Fruit fly (Drosophila melanogaster): ENCODE results near the gene CG33509.

Gene CG33509

dm6 chr2L:21051873-21052736 lies 34.2 kb downstream of the CG33509 start, which contains the start of gene CG42238 (continued):
- TF ChIP-seq lmd (GFP tag; IDR thresholded peaks at IDR 0.05) = no peak
- TF ChIP-seq pzg (GFP tag; optimal IDR thresholded peaks at IDR 0.05) = peak; percentile 72
- no peak for TF ChIP-seq dati (GFP tag; IDR thresholded peaks at IDR 0.05)
- peak; percentile 36 for TF ChIP-seq CG17186 (GFP tag; optimal IDR thresholded peaks at IDR 0.05)
- TF ChIP-seq ase (GFP tag; IDR thresholded peaks at IDR 0.05) = no peak
- no peak for TF ChIP-seq Atf6 (GFP tag; IDR thresholded peaks at IDR 0.05)
- no peak for TF ChIP-seq CG7556 (GFP tag; optimal IDR thresholded peaks at IDR 0.05)
- peak; percentile 74 for TF ChIP-seq CG3995 (GFP tag; optimal IDR thresholded peaks at IDR 0.05)
- no peak for TF ChIP-seq CG11456 (GFP tag; IDR thresholded peaks at IDR 0.05)
- no peak for TF ChIP-seq CG43689 (GFP tag; IDR thresholded peaks at IDR 0.05)
- no peak for TF ChIP-seq cas (GFP tag; IDR thresholded peaks at IDR 0.05)
- no peak for TF ChIP-seq jigr1 (GFP tag; IDR thresholded peaks at IDR 0.05)
- TF ChIP-seq CG10959 (GFP tag; IDR thresholded peaks at IDR 0.05) = no peak
- peak; percentile 52 for TF ChIP-seq crol (GFP tag; IDR thresholded peaks at IDR 0.05)
- TF ChIP-seq Dp (GFP tag; optimal IDR thresholded peaks at IDR 0.05) = peak; percentile 66
- peak; percentile 40 for TF ChIP-seq Sin3A (optimal IDR thresholded peaks at IDR 0.05)
- peak; percentile 22; the same call in 1 of the 3 replicates for TF ChIP-seq otp (GFP tag; IDR thresholded peaks at IDR 0.05)
- TF ChIP-seq Dbx (GFP tag; IDR thresholded peaks at IDR 0.05) = 0 out of 3 replicates have a peak, but pooled peaks have one; percentile 26
- TF ChIP-seq knrl (GFP tag; IDR thresholded peaks at IDR 0.05; ENCODE audit: partially characterized antibody) = peak; percentile 31; the same call in 1 of the 3 replicates
- TF ChIP-seq CG6791 (GFP tag; IDR thresholded peaks at IDR 0.05; ENCODE audit: partially characterized antibody) = 0 out of 3 replicates have a peak, but pooled peaks have one; percentile 13
- TF ChIP-seq bowl (GFP tag; IDR thresholded peaks at IDR 0.05) = no peak
- peak; percentile 62; the same call in 2 of the 3 replicates for TF ChIP-seq ci (GFP tag; IDR thresholded peaks at IDR 0.05)
- no peak for TF ChIP-seq wor (GFP tag; IDR thresholded peaks at IDR 0.05)
- peak; percentile 98 for TF ChIP-seq Jarid2 (GFP tag; optimal IDR thresholded peaks at IDR 0.05)
- TF ChIP-seq al (GFP tag; IDR thresholded peaks at IDR 0.05) = no peak
- TF ChIP-seq Ets97D (GFP tag; optimal IDR thresholded peaks at IDR 0.05) = peak; percentile 28
- no peak for TF ChIP-seq CG15073 (GFP tag; optimal IDR thresholded peaks at IDR 0.05)
- 0 out of 2 replicates have a peak, but pooled peaks have one; percentile 39 for TF ChIP-seq ato (GFP tag; IDR thresholded peaks at IDR 0.05; ENCODE audit: partially characterized antibody)
- peak; percentile 29 for TF ChIP-seq CHES-1-like (GFP tag; optimal IDR thresholded peaks at IDR 0.05)
- no peak; the same call in 2 of the 3 replicates for TF ChIP-seq Aef1 (GFP tag; IDR thresholded peaks at IDR 0.05)
- peak; percentile 2 for TF ChIP-seq CG8281 (tag; optimal IDR thresholded peaks at IDR 0.05)
- no peak for TF ChIP-seq CG4820 (GFP tag; optimal IDR thresholded peaks at IDR 0.05)
- peak; percentile 11 for TF ChIP-seq mam (GFP tag; optimal IDR thresholded peaks at IDR 0.05)
- TF ChIP-seq CG3065 (GFP tag; optimal IDR thresholded peaks at IDR 0.05) = no peak
- peak; percentile 42 for TF ChIP-seq CG10543 (GFP tag; optimal IDR thresholded peaks at IDR 0.05)
- no peak for TF ChIP-seq Bdp1 (GFP tag; optimal IDR thresholded peaks at IDR 0.05)
- TF ChIP-seq tll (GFP tag; optimal IDR thresholded peaks at IDR 0.05) = no peak
- no peak for TF ChIP-seq CG6854 (GFP tag; optimal IDR thresholded peaks at IDR 0.05)
- TF ChIP-seq CG11398 (GFP tag; optimal IDR thresholded peaks at IDR 0.05) = no peak
- TF ChIP-seq CG12744 (GFP tag; optimal IDR thresholded peaks at IDR 0.05) = no peak
- TF ChIP-seq CG2116 (GFP tag; optimal IDR thresholded peaks at IDR 0.05) = peak; percentile 38
- no peak for TF ChIP-seq ap (GFP tag; IDR thresholded peaks at IDR 0.05)
- peak; percentile 54; the same call in 2 of the 3 replicates for TF ChIP-seq CG17361 (GFP tag; IDR thresholded peaks at IDR 0.05)
- TF ChIP-seq Hr39 (optimal IDR thresholded peaks at IDR 0.05) = no peak
- peak; percentile 92 for TF ChIP-seq CG10321 (GFP tag; IDR thresholded peaks at IDR 0.05)
- peak; percentile 34 for TF ChIP-seq CG13894 (tag; optimal IDR thresholded peaks at IDR 0.05)
- TF ChIP-seq CG15269 (tag; optimal IDR thresholded peaks at IDR 0.05) = no peak
- TF ChIP-seq HLH4C (GFP tag; IDR thresholded peaks at IDR 0.05; ENCODE audit: partially characterized antibody) = 0 out of 3 replicates have a peak, but pooled peaks have one; percentile 21
- no peak for TF ChIP-seq CG31365 (tag; optimal IDR thresholded peaks at IDR 0.05)
- TF ChIP-seq PHDP (tag; optimal IDR thresholded peaks at IDR 0.05) = no peak
